Worm (Caenorhabditis elegans): ENCODE measurements around the gene meg-3.

DNA sequence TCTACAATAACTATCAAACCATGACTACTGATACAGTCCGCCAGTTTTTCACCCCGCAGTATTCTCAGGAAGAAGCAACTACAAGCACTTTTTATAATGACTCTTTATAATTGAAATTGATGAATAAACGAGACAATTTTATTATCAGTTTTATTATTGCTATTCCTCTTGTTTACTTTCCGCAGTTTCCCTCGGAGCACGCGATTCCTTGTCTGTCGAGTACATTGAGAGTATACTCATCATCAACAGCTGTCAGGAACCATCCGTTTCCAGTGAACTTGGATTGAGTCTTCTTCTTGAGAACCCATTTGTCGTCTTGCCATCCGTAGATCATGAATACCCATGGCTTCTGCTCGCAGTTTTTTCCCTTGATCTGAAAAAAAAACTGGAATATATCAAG is 41.5 kb upstream of the meg-3 start:
- TF ChIP-seq snpc-4 (tag; optimal IDR thresholded peaks at IDR 0.05) = no peak
- TF ChIP-seq mls-2 (tag; optimal IDR thresholded peaks at IDR 0.05) = no peak
- no peak for TF ChIP-seq blmp-1 (tag; optimal IDR thresholded peaks at IDR 0.05)
- no peak for TF ChIP-seq nhr-12 (tag; optimal IDR thresholded peaks at IDR 0.05)
- TF ChIP-seq ham-2 (GFP tag; optimal IDR thresholded peaks at IDR 0.05) = no peak
- no peak for TF ChIP-seq lsy-2 (tag; optimal IDR thresholded peaks at IDR 0.05)
- TF ChIP-seq nhr-76 (tag; optimal IDR thresholded peaks at IDR 0.05) = no peak
- TF ChIP-seq unc-39 (tag; optimal IDR thresholded peaks at IDR 0.05) = no peak
- no peak for TF ChIP-seq nhr-237 (tag; optimal IDR thresholded peaks at IDR 0.05)

Measured in whole organism, mixed stage, embryonic.